Fruit fly (Drosophila melanogaster): ENCODE measurements around the gene CG9109.
A peak's percentile ranks its signal among the peaks of the same experiment; 100 is the strongest.

Gene CG9109

DNA sequence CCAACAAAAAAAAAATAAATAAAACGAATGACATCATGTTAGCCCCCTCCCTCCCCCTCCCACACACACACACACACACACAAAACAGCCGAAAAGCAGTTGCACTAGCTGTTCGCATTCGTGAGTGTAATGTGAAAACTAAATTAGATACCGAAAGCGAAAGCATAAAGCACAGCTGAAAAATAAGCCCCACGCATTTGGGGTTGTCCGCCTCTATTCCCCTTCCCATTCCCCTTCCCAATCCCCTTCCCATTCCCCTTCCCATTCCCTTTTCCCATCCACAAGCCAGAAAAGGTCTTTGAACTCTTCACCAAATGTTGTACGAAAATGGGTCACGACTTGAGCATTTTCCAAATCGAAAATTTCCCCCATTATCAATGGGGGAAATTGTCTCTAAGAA, 41.1 kb upstream of the CG9109 start (continued):
- TF ChIP-seq Atf3 (GFP tag; optimal IDR thresholded peaks at IDR 0.05) (peak; percentile 0), CG12744 (GFP tag; optimal IDR thresholded peaks at IDR 0.05) (no peak), CG2875 (GFP tag; optimal IDR thresholded peaks at IDR 0.05) (no peak), Blimp-1 (GFP tag; optimal IDR thresholded peaks at IDR 0.05) (peak; percentile 98), crc (GFP tag; optimal IDR thresholded peaks at IDR 0.05) (no peak), Dll (GFP tag; IDR thresholded peaks at IDR 0.05; ENCODE audit: partially characterized antibody) (0 out of 4 replicates have a peak, but pooled peaks have one; percentile 13), Hr78 (GFP tag; optimal IDR thresholded peaks at IDR 0.05) (peak in 1 of 2 experiments; percentile 19), cg (GFP tag; optimal IDR thresholded peaks at IDR 0.05) (peak; percentile 72), tll (GFP tag; optimal IDR thresholded peaks at IDR 0.05) (no peak), ham (GFP tag; IDR thresholded peaks at IDR 0.05) (no peak), CG32772 (GFP tag; IDR thresholded peaks at IDR 0.05) (no peak), CG9727 (GFP tag; optimal IDR thresholded peaks at IDR 0.05) (no peak), Opbp (GFP tag; IDR thresholded peaks at IDR 0.05; ENCODE audit: partially characterized antibody) (peak; percentile 43; the same call in 1 of the 3 replicates), CG2199 (GFP tag; IDR thresholded peaks at IDR 0.05) (peak; percentile 31; the same call in 1 of the 3 replicates), Abd-B (GFP tag; optimal IDR thresholded peaks at IDR 0.05) (no peak), CG7372 (GFP tag; IDR thresholded peaks at IDR 0.05) (no peak), ttk (GFP tag; IDR thresholded peaks at IDR 0.05) (peak; percentile 70; the same call in 1 of the 2 replicates), nerfin-1 (tag; optimal IDR thresholded peaks at IDR 0.05) (peak; percentile 34), crol (GFP tag; IDR thresholded peaks at IDR 0.05) (peak; percentile 98), CG12769 (tag; optimal IDR thresholded peaks at IDR 0.05) (peak; percentile 80), NC2α (GFP tag; optimal IDR thresholded peaks at IDR 0.05) (no peak), bbx (GFP tag; IDR thresholded peaks at IDR 0.05; ENCODE audit: partially characterized antibody) (0 out of 2 replicates have a peak, but pooled peaks have one; percentile 29), onecut (GFP tag; IDR thresholded peaks at IDR 0.05) (no peak)

DNA sequence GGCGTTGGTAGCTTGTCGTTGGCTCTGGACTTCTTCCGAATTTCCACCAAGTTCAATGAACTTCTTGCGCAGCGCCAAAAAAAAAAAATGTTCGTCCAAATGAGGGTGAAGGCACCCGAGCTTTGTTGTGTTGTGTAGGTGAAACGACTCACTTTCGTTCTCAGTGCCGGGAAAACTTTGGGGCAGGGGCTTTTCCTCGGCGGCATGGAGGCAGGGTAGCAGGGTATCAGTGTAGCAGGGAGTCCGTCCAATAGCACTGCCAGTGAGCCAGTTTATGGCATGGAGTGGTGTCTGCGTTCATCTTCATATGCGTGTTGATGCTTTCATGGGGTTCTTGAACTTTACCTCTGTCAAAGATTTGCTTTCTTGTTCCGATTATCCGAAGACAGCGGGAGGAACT, 40.1 kb upstream of the CG9109 start:
- TF ChIP-seq Hr39 (optimal IDR thresholded peaks at IDR 0.05), result no peak
- peak; percentile 41 for TF ChIP-seq CG13894 (tag; optimal IDR thresholded peaks at IDR 0.05)
- no peak for TF ChIP-seq lola (GFP tag; optimal IDR thresholded peaks at IDR 0.05)
- TF ChIP-seq peb (GFP tag; IDR thresholded peaks at IDR 0.05), result 0 out of 2 replicates have a peak, but pooled peaks have one; percentile 10
- TF ChIP-seq kni (GFP tag; optimal IDR thresholded peaks at IDR 0.05), result peak; percentile 52
- TF ChIP-seq rib (GFP tag; IDR thresholded peaks at IDR 0.05), result 0 out of 2 replicates have a peak, but pooled peaks have one; percentile 43
- peak; percentile 2 for TF ChIP-seq cg (GFP tag; optimal IDR thresholded peaks at IDR 0.05)
- TF ChIP-seq HLHmδ (GFP tag; optimal IDR thresholded peaks at IDR 0.05), result peak; percentile 20
- TF ChIP-seq sqz (GFP tag; optimal IDR thresholded peaks at IDR 0.05), result peak; percentile 72
- TF ChIP-seq CoRest (tag; optimal IDR thresholded peaks at IDR 0.05), result no peak
- TF ChIP-seq Med (GFP tag), result peak; percentile 60
- TF ChIP-seq abd-A (tag; optimal IDR thresholded peaks at IDR 0.05), result peak; percentile 68
- TF ChIP-seq Fer1 (GFP tag; optimal IDR thresholded peaks at IDR 0.05), result no peak
- peak; percentile 13 for TF ChIP-seq CG10431 (GFP tag; optimal IDR thresholded peaks at IDR 0.05)
- TF ChIP-seq pros (GFP tag; optimal IDR thresholded peaks at IDR 0.05), result peak; percentile 28
- TF ChIP-seq hkb (optimal IDR thresholded peaks at IDR 0.05), result no peak
- TF ChIP-seq hkb (GFP tag; IDR thresholded peaks at IDR 0.05), result 0 out of 2 replicates have a peak, but pooled peaks have one; percentile 21
- peak; percentile 43 for TF ChIP-seq Deaf1 (tag; optimal IDR thresholded peaks at IDR 0.05)
- peak; percentile 46; the same call in 1 of the 2 replicates for TF ChIP-seq CG32772 (GFP tag; IDR thresholded peaks at IDR 0.05)
- peak; percentile 79 for TF ChIP-seq z (GFP tag; IDR thresholded peaks at IDR 0.05)
- 0 out of 3 replicates have a peak, but pooled peaks have one; percentile 19 for TF ChIP-seq CG2889 (GFP tag; IDR thresholded peaks at IDR 0.05)
- no peak for TF ChIP-seq tio (GFP tag; optimal IDR thresholded peaks at IDR 0.05)
- 0 out of 2 replicates have a peak, but pooled peaks have one; percentile 27 for TF ChIP-seq bowl (GFP tag; IDR thresholded peaks at IDR 0.05)
- peak; percentile 39 for TF ChIP-seq CG10543 (GFP tag; optimal IDR thresholded peaks at IDR 0.05)
- peak; percentile 92 for TF ChIP-seq Blimp-1 (GFP tag; optimal IDR thresholded peaks at IDR 0.05)
- peak; percentile 35; the same call in 1 of the 2 replicates for TF ChIP-seq seq (GFP tag; IDR thresholded peaks at IDR 0.05)
- 0 out of 3 replicates have a peak, but pooled peaks have one; percentile 20 for TF ChIP-seq CG34422 (GFP tag; IDR thresholded peaks at IDR 0.05)
- peak; percentile 8 for TF ChIP-seq fd64A (GFP tag; optimal IDR thresholded peaks at IDR 0.05)
- no peak for TF ChIP-seq CG10209 (GFP tag; optimal IDR thresholded peaks at IDR 0.05)
